Worm (Caenorhabditis elegans) whole organism, L1 larva: ENCODE measurements around the gene oac-42.

ENCODE experiments used
- aly-2 ChIP-seq: fragments of 150-350 bp; optimal IDR thresholded peaks from 2 replicates; lab custom pipeline; 2014; ENCODE audit warnings: missing biosample characterization, missing genetic modification characterization
- ces-1 ChIP-seq: fragments of 150-350 bp; optimal IDR thresholded peaks from 2 replicates; lab custom pipeline; 2014; ENCODE audit warnings: missing biosample characterization, missing genetic modification reagents, missing genetic modification characterization
- egl-27 ChIP-seq, 2 experiments: fragments of 150-350 bp in 1 of 2; sonication (generic microtip); optimal IDR thresholded peaks; 3 replicates each; lab custom pipeline; 2017 to 2018; ENCODE audit warnings: missing biosample characterization in 2 of 2, missing genetic modification characterization in 2 of 2, missing genetic modification reagents in 2 of 2
- elt-2 ChIP-seq: sonication (generic microtip); optimal IDR thresholded peaks from 2 replicates; lab custom pipeline; 2016; ENCODE audit warnings: missing genetic modification characterization, mild to moderate bottlenecking, inconsistent platforms, missing compliant biosample characterization, missing genetic modification reagents
- elt-3 ChIP-seq, 6 experiments: fragments of 150-350 bp in 1 of 6; sonication (generic microtip); optimal IDR thresholded peaks; 2 replicates each; lab custom pipeline; 2017 to 2018; ENCODE audit warnings: missing biosample characterization in 6 of 6, missing genetic modification characterization in 6 of 6, inconsistent platforms in 1 of 6
- fkh-10 ChIP-seq: sonication (generic microtip); optimal IDR thresholded peaks from 2 replicates; lab custom pipeline; 2017; ENCODE audit warnings: missing biosample characterization, missing genetic modification reagents, missing genetic modification characterization
- grh-1 ChIP-seq: fragments of 200-800 bp; sonication (Bioruptor generic); IDR thresholded peaks from 2 replicates; pipeline ENCODE4 v1.3.6; 2022; ENCODE audit warnings: missing genetic modification reagents, missing genetic modification characterization, missing compliant biosample characterization
- nhr-237 ChIP-seq: fragments of 150-350 bp; optimal IDR thresholded peaks from 2 replicates; lab custom pipeline; 2014; ENCODE audit warnings: missing biosample characterization, missing genetic modification characterization
- rnt-1 ChIP-seq: sonication (generic microtip); optimal IDR thresholded peaks from 2 replicates; lab custom pipeline; 2016; ENCODE audit warnings: mild to moderate bottlenecking, missing genetic modification characterization, moderate library complexity, missing compliant biosample characterization
- sptf-1 ChIP-seq: fragments of 150-350 bp; optimal IDR thresholded peaks from 2 replicates; lab custom pipeline; 2014; ENCODE audit warnings: missing biosample characterization, missing genetic modification characterization
- unc-62 ChIP-seq: fragments of 150-350 bp; optimal IDR thresholded peaks from 2 replicates; lab custom pipeline; 2014; ENCODE audit warnings: missing biosample characterization, missing genetic modification reagents, missing genetic modification characterization
- zag-1 ChIP-seq: fragments of 150-350 bp; optimal IDR thresholded peaks from 2 replicates; lab custom pipeline; 2014; ENCODE audit warnings: missing biosample characterization, missing genetic modification characterization

DNA sequence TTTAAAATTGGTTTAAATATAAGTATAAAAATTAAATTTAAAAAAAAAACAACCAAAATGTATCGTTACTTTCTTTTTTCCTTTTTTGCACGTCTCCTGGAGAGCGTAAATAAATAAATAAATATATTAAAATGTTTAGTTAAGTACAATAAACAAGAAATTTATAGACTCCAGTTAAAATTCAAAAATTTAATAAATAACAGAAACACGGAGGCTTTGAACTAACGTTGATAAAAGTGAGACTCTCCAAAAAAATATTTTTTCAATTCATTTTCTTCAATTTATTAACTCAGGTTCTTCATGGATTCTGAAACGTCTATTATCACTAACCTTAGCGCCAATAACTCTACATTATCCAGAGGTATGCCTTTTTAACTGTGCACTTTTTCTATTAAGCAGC, 7.2 kb upstream of the oac-42 start, which contains the start of gene T06C12.12:
- no peak for TF ChIP-seq elt-2 (tag; lab: Kevin White, UChicago)
- no peak for TF ChIP-seq aly-2 (tag; lab: Kevin White, UChicago)
- TF ChIP-seq elt-3 (tag; optimal IDR thresholded peaks at IDR 0.05; lab: Kevin White, UChicago): no peak
- TF ChIP-seq unc-62 (GFP tag; lab: Kevin White, UChicago): no peak
- TF ChIP-seq rnt-1 (tag; lab: Kevin White, UChicago): no peak
- no peak for TF ChIP-seq nhr-237
- TF ChIP-seq grh-1 (GFP tag; lab: Robert Waterston, UW): no peak
- no peak for TF ChIP-seq zag-1
- no peak for TF ChIP-seq egl-27 (tag; optimal IDR thresholded peaks at IDR 0.05; lab: Kevin White, UChicago)
- TF ChIP-seq sptf-1 (tag; lab: Kevin White, UChicago): no peak
- no peak for TF ChIP-seq ces-1 (GFP tag; lab: Kevin White, UChicago)
- no peak for TF ChIP-seq fkh-10
